Worm (Caenorhabditis elegans): ENCODE measurements around the gene Y73C8C.3.
"Not testable (repeated sequence)": the region's sequence is repeated elsewhere in the genome, so short reads cannot be mapped to it uniquely, and the experiment has no call there.

The Y73C8C.3 gene

DNA sequence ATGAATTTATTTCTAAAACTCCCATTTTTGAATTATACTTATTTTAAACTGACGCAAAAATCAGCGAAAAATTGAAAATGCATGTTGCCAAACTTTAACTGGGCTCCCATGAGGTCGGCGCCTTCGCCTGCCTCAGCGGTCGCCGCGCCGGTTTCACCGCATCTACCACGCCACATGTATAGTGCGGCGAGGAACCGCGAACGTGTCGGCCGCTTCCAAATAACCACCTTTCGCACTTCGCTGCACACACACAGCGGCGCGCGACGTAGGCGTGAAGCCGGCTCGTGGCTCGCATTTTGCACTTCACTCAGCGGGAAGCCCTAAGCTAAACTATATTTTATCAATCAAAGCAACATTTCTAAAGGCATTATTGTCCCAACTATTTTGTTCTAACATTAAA is 14.5 kb upstream of the Y73C8C.3 start:
- TF ChIP-seq mab-5 (tag; optimal IDR thresholded peaks at IDR 0.05) (no peak), ama-1 (optimal IDR thresholded peaks at IDR 0.05) (no peak), nhr-10 (tag; optimal IDR thresholded peaks at IDR 0.05) (no peak), R02D3.7 (tag; optimal IDR thresholded peaks at IDR 0.05) (no peak), nhr-25 (tag; optimal IDR thresholded peaks at IDR 0.05) (no peak), ZK546.5 (tag; optimal IDR thresholded peaks at IDR 0.05) (no peak), elt-3 (tag; optimal IDR thresholded peaks at IDR 0.05) (no peak), ceh-16 (tag; optimal IDR thresholded peaks at IDR 0.05) (no peak), unc-62 (GFP tag; optimal IDR thresholded peaks at IDR 0.05) (no peak), lin-39 (tag; optimal IDR thresholded peaks at IDR 0.05) (no peak), nhr-77 (tag; optimal IDR thresholded peaks at IDR 0.05) (no peak), unc-55 (GFP tag; optimal IDR thresholded peaks at IDR 0.05) (no peak), sma-3 (GFP tag; optimal IDR thresholded peaks at IDR 0.05) (no peak), dmd-4 (tag; optimal IDR thresholded peaks at IDR 0.05) (no peak), sem-4 (tag; optimal IDR thresholded peaks at IDR 0.05) (no peak)

DNA sequence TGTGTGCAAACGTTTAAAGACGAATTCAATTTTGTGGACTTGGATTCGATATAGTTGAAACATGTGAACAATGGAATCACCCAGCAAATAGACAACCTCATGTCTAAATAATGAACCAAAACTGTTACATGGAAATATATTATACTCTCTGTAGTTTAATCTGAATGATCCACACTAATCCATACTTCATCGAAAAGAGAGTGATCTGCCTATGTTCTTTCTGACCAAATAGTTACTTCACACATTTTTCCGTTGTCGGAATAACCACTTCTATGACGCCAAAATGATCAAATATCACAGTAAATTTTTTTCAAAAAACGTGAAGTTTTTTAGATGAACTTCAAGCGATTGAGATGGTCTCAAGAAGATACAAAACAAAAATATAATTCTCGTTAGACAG is 13.0 kb upstream of the Y73C8C.3 start, which contains the start of gene Y73C8C.4:
TSS of gene Y73C8C.4 (minus strand) at position 101 of the 400 bp plus-strand sequence.
- TF ChIP-seq nhr-12 (tag; optimal IDR thresholded peaks at IDR 0.05); Y55F3AM.14 (GFP tag; optimal IDR thresholded peaks at IDR 0.05); C34F6.9 (tag; optimal IDR thresholded peaks at IDR 0.05): not testable (repeated sequence)

- TF ChIP-seq sma-3 (GFP tag; optimal IDR thresholded peaks at IDR 0.05) (no peak), gmeb-1 (tag; optimal IDR thresholded peaks at IDR 0.05) (no peak), lin-11 (tag; optimal IDR thresholded peaks at IDR 0.05) (no peak), zag-1 (tag; optimal IDR thresholded peaks at IDR 0.05) (no peak), unc-55 (GFP tag; optimal IDR thresholded peaks at IDR 0.05) (no peak), crh-2 (tag; optimal IDR thresholded peaks at IDR 0.05) (no peak), nhr-11 (tag; optimal IDR thresholded peaks at IDR 0.05) (no peak), ZK546.5 (tag; optimal IDR thresholded peaks at IDR 0.05) (no peak), sem-4 (tag; optimal IDR thresholded peaks at IDR 0.05) (no peak), nhr-237 (tag; optimal IDR thresholded peaks at IDR 0.05) (no peak), lin-39 (tag; optimal IDR thresholded peaks at IDR 0.05) (no peak), ztf-4 (tag; optimal IDR thresholded peaks at IDR 0.05) (no peak), fos-1 (tag; optimal IDR thresholded peaks at IDR 0.05) (no peak), unc-39 (tag; optimal IDR thresholded peaks at IDR 0.05) (no peak), mab-5 (tag; optimal IDR thresholded peaks at IDR 0.05) (no peak), R02D3.7 (tag; optimal IDR thresholded peaks at IDR 0.05) (no peak), blmp-1 (tag; optimal IDR thresholded peaks at IDR 0.05; ENCODE audit: insufficient read depth) (no peak), unc-62 (GFP tag; optimal IDR thresholded peaks at IDR 0.05) (no peak)
Observed at ce11 chrV:3104134-3104533, 10.9 kb upstream of the Y73C8C.3 start, which contains the start of gene str-66. str-66 (minus strand) TSS chrV:3104234.

- no peak for TF ChIP-seq F13H6.1 (tag; optimal IDR thresholded peaks at IDR 0.05)
- no peak for TF ChIP-seq ztf-4 (tag; optimal IDR thresholded peaks at IDR 0.05)
- no peak for TF ChIP-seq ceh-82 (tag; optimal IDR thresholded peaks at IDR 0.05)
- TF ChIP-seq unc-62 (GFP tag; optimal IDR thresholded peaks at IDR 0.05), result no peak
- no peak for TF ChIP-seq C34F6.9 (tag; optimal IDR thresholded peaks at IDR 0.05)
- TF ChIP-seq elt-1 (tag; optimal IDR thresholded peaks at IDR 0.05), result no peak
- TF ChIP-seq alr-1 (tag; optimal IDR thresholded peaks at IDR 0.05), result no peak
- TF ChIP-seq sem-4 (tag; optimal IDR thresholded peaks at IDR 0.05), result no peak
- TF ChIP-seq R02D3.7 (tag; optimal IDR thresholded peaks at IDR 0.05), result no peak
- TF ChIP-seq snpc-4 (tag; optimal IDR thresholded peaks at IDR 0.05), result no peak
- no peak for TF ChIP-seq blmp-1 (tag; optimal IDR thresholded peaks at IDR 0.05; ENCODE audit: insufficient read depth)
- no peak for TF ChIP-seq nhr-25 (tag; optimal IDR thresholded peaks at IDR 0.05)
- no peak for TF ChIP-seq elt-3 (tag; optimal IDR thresholded peaks at IDR 0.05)
- no peak for TF ChIP-seq nhr-6 (tag; optimal IDR thresholded peaks at IDR 0.05)
- TF ChIP-seq sma-3 (GFP tag; optimal IDR thresholded peaks at IDR 0.05), result no peak
Observed at ce11 chrV:3105810-3106209, 9.3 kb upstream of the Y73C8C.3 start, which contains the start of gene str-69. str-69 (minus strand) TSS chrV:3105910.

- TF ChIP-seq lsy-2 (tag; optimal IDR thresholded peaks at IDR 0.05), result no peak
Observed at ce11 chrV:3106785-3107184, 8.3 kb upstream of the Y73C8C.3 start.

Data from whole organism, L2 larva.